Worm (Caenorhabditis elegans) whole organism, L4 larva: ENCODE results near the gene F58B4.3.

Source experiments
- F10B5.3 ChIP-seq: sonication (generic microtip); optimal IDR thresholded peaks from 2 replicates; lab custom pipeline; 2016; ENCODE audit warnings: mild to moderate bottlenecking, missing genetic modification characterization, missing compliant biosample characterization
- R02D3.7 ChIP-seq: fragments of 150-350 bp; sonication (generic microtip); optimal IDR thresholded peaks from 3 replicates; lab custom pipeline; 2014; ENCODE audit warnings: missing biosample characterization, missing genetic modification characterization
- T20F7.1 ChIP-seq: fragments of 200-800 bp; sonication (Bioruptor generic); optimal IDR thresholded peaks from 2 replicates; lab custom pipeline; 2018; ENCODE audit warnings: mild to moderate bottlenecking, missing genetic modification characterization, missing compliant biosample characterization
- Y48G9A.11 ChIP-seq: fragments of 200-800 bp; sonication (Bioruptor generic); IDR thresholded peaks from 2 replicates; pipeline ENCODE4 v1.3.6; 2022; ENCODE audit warnings: missing genetic modification reagents, missing genetic modification characterization, missing compliant biosample characterization
- Y75B8A.6 ChIP-seq: fragments of 200-800 bp; sonication (Bioruptor generic); IDR thresholded peaks from 2 replicates; pipeline ENCODE4 v1.3.6; 2022; ENCODE audit warnings: missing genetic modification reagents, missing genetic modification characterization, missing compliant biosample characterization
- aha-1 ChIP-seq: fragments of 150-350 bp; peaks from one replicate; lab custom pipeline; 2014; ENCODE audit warnings: missing biosample characterization, missing genetic modification characterization
- ama-1 ChIP-seq: fragments of 150-350 bp; optimal IDR thresholded peaks from 2 replicates; lab custom pipeline; 2014; ENCODE audit warnings: inconsistent platforms, mixed read lengths
- attf-4 ChIP-seq: sonication (generic microtip); optimal IDR thresholded peaks from 3 replicates; lab custom pipeline; 2017; ENCODE audit warnings: missing biosample characterization, missing genetic modification characterization
- ceh-44 ChIP-seq: fragments of 200-800 bp; sonication (Bioruptor generic); IDR thresholded peaks from 2 replicates; pipeline ENCODE4 v1.3.6; 2022; ENCODE audit warnings: missing genetic modification reagents, missing genetic modification characterization, missing compliant biosample characterization
- ceh-82 ChIP-seq: sonication (generic microtip); optimal IDR thresholded peaks from 2 replicates; lab custom pipeline; 2017; ENCODE audit warnings: missing biosample characterization, missing genetic modification characterization
- ces-1 ChIP-seq: fragments of 150-350 bp; sonication (generic microtip); optimal IDR thresholded peaks from 4 replicates; lab custom pipeline; 2014; ENCODE audit warnings: missing biosample characterization, missing genetic modification reagents, missing genetic modification characterization
- cey-2 ChIP-seq: sonication (generic microtip); optimal IDR thresholded peaks from 3 replicates; lab custom pipeline; 2017; ENCODE audit warnings: missing genetic modification characterization, mild to moderate bottlenecking, missing compliant biosample characterization, antibody characterized with exemption, borderline replicate concordance; ENCODE audit not compliant: insufficient read depth
- daf-16 ChIP-seq, 3 experiments: sonication (generic microtip); optimal IDR thresholded peaks; 2 replicates each; lab custom pipeline; 2016 to 2017; ENCODE audit warnings: missing genetic modification characterization in 3 of 3, missing genetic modification reagents in 3 of 3, mild to moderate bottlenecking in 2 of 3, missing compliant biosample characterization in 2 of 3, missing biosample characterization in 1 of 3, moderate library complexity in 1 of 3
- daf-8 ChIP-seq: fragments of 200-800 bp; sonication (Bioruptor generic); IDR thresholded peaks from 2 replicates; pipeline ENCODE4 v1.3.6; 2022; ENCODE audit warnings: missing genetic modification characterization, missing compliant biosample characterization
- dmd-6 ChIP-seq: fragments of 200-800 bp; sonication (Bioruptor generic); IDR thresholded peaks from 2 replicates; pipeline ENCODE4 v1.3.6; 2022; ENCODE audit warnings: missing genetic modification reagents, missing genetic modification characterization, missing compliant biosample characterization
- dmd-8 ChIP-seq: fragments of 200-800 bp; sonication (Bioruptor generic); IDR thresholded peaks from 2 replicates; pipeline ENCODE4 v1.3.6; 2022; ENCODE audit warnings: missing genetic modification characterization, missing compliant biosample characterization
- dmd-9 ChIP-seq: fragments of 200-800 bp; sonication (Bioruptor generic); IDR thresholded peaks from 2 replicates; pipeline ENCODE4 v1.3.6; 2022; ENCODE audit warnings: missing genetic modification reagents, missing genetic modification characterization, missing compliant biosample characterization
- hif-1 ChIP-seq, 2 experiments: sonication (generic microtip); optimal IDR thresholded peaks; 2 replicates each; lab custom pipeline; 2016 to 2017; ENCODE audit warnings: missing compliant biosample characterization in 2 of 2, missing genetic modification characterization in 2 of 2, missing genetic modification reagents in 2 of 2, missing genotype in 2 of 2, mild to moderate bottlenecking in 1 of 2
- hlh-30 ChIP-seq: sonication (generic microtip); optimal IDR thresholded peaks from 2 replicates; lab custom pipeline; 2017; ENCODE audit warnings: antibody characterized with exemption, mild to moderate bottlenecking, missing genetic modification characterization, missing compliant biosample characterization; ENCODE audit not compliant: insufficient read depth
- jun-1 ChIP-seq: fragments of 150-350 bp; optimal IDR thresholded peaks from 2 replicates; lab custom pipeline; 2014; ENCODE audit warnings: missing biosample characterization, missing genetic modification reagents, missing genetic modification characterization
- lim-7 ChIP-seq: fragments of 200-800 bp; sonication (Bioruptor generic); IDR thresholded peaks from 2 replicates; pipeline ENCODE4 v1.3.6; 2022; ENCODE audit warnings: missing genetic modification characterization, missing compliant biosample characterization
- lir-3 ChIP-seq: sonication (generic microtip); optimal IDR thresholded peaks from 2 replicates; lab custom pipeline; 2016; ENCODE audit warnings: mild to moderate bottlenecking, missing genetic modification characterization, missing compliant biosample characterization
- mdl-1 ChIP-seq, 2 experiments: fragments of 150-350 bp in 1 of 2; sonication (generic microtip) in 1 of 2; optimal IDR thresholded peaks; 2 replicates each; lab custom pipeline; 2014 to 2017; ENCODE audit warnings: missing biosample characterization in 2 of 2, missing genetic modification characterization in 2 of 2
- nhr-11 ChIP-seq: fragments of 150-350 bp; optimal IDR thresholded peaks from 2 replicates; lab custom pipeline; 2014; ENCODE audit warnings: missing biosample characterization, missing genetic modification characterization
- nhr-237 ChIP-seq: sonication (generic microtip); optimal IDR thresholded peaks from 2 replicates; lab custom pipeline; 2017; ENCODE audit warnings: missing biosample characterization, missing genetic modification characterization
- nhr-25 ChIP-seq: sonication (generic microtip); optimal IDR thresholded peaks from 2 replicates; lab custom pipeline; 2017; ENCODE audit warnings: missing genetic modification characterization, mild to moderate bottlenecking, missing compliant biosample characterization, antibody characterized with exemption, moderate library complexity, borderline replicate concordance; ENCODE audit not compliant: insufficient read depth
- nhr-48 ChIP-seq: sonication (generic microtip); optimal IDR thresholded peaks from 2 replicates; lab custom pipeline; 2016; ENCODE audit warnings: mild to moderate bottlenecking, missing genetic modification characterization, missing compliant biosample characterization
- nhr-6 ChIP-seq: fragments of 150-350 bp; optimal IDR thresholded peaks from 2 replicates; lab custom pipeline; 2014; ENCODE audit warnings: missing biosample characterization, missing genetic modification characterization
- saeg-2 ChIP-seq: fragments of 200-800 bp; sonication (Bioruptor generic); IDR thresholded peaks from 2 replicates; pipeline ENCODE4 v1.3.6; 2022; ENCODE audit warnings: missing genetic modification reagents, missing genetic modification characterization, missing compliant biosample characterization
- set-16 ChIP-seq: fragments of 200-800 bp; sonication (Bioruptor generic); IDR thresholded peaks from 2 replicates; pipeline ENCODE4 v1.3.6; 2022; ENCODE audit warnings: missing genetic modification reagents, missing genetic modification characterization, missing compliant biosample characterization
- snpc-1.2 ChIP-seq: fragments of 200-800 bp; sonication (Bioruptor generic); IDR thresholded peaks from 2 replicates; pipeline ENCODE4 v1.3.6; 2022; ENCODE audit warnings: missing genetic modification reagents, missing genetic modification characterization, missing compliant biosample characterization
- spr-1 ChIP-seq: sonication (generic microtip); optimal IDR thresholded peaks from 2 replicates; lab custom pipeline; 2016; ENCODE audit warnings: mild to moderate bottlenecking, missing genetic modification characterization, missing compliant biosample characterization
- tra-1 ChIP-seq: fragments of 200-800 bp; sonication (Bioruptor generic); IDR thresholded peaks from 2 replicates; pipeline ENCODE4 v1.3.6; 2022; ENCODE audit warnings: missing genetic modification reagents, missing genetic modification characterization, missing compliant biosample characterization
- unc-130 ChIP-seq: sonication (generic microtip); optimal IDR thresholded peaks from 2 replicates; lab custom pipeline; 2016; ENCODE audit warnings: missing genetic modification reagents, missing genetic modification characterization, missing compliant biosample characterization
- unc-39 ChIP-seq: sonication (generic microtip); optimal IDR thresholded peaks from 2 replicates; lab custom pipeline; 2017; ENCODE audit warnings: missing biosample characterization, missing genetic modification characterization

F58B4.3 gene

DNA sequence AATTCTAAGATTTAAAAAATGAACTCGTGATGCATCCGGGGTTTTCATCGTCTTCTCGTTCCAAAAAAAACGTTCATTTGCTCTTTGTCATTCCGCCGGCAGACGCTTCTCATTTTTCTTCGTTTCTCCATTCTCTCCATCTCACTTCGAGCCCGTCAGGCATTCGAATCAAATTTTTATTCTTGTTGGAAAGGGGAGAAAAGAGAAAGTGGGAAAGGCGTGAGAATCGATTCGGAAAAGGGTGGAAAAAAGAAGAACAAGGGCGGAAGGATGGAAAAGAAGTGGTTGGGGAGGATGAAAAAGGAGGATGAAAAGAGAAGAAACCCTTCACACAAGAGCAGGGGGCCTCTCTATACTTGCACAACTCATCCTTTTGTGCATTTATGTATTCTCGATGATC, 24.8 kb upstream of the F58B4.3 start (continued):
- TF ChIP-seq snpc-1.2 (GFP tag; lab: Robert Waterston, UW) (no peak), unc-130 (GFP tag; lab: Kevin White, UChicago) (no peak), spr-1 (tag; lab: Kevin White, UChicago) (no peak), dmd-9 (GFP tag; lab: Robert Waterston, UW) (no peak), Y75B8A.6 (no peak), attf-4 (no peak), mdl-1 (tag; optimal IDR thresholded peaks at IDR 0.05; lab: Kevin White, UChicago) (peak in 1 of 2 experiments; percentile 8), tra-1 (GFP tag; lab: Robert Waterston, UW) (no peak), saeg-2 (GFP tag; lab: Robert Waterston, UW) (no peak), dmd-6 (GFP tag; lab: Robert Waterston, UW) (0 out of 2 replicates have a peak, but pooled peaks have one; percentile 10)

DNA sequence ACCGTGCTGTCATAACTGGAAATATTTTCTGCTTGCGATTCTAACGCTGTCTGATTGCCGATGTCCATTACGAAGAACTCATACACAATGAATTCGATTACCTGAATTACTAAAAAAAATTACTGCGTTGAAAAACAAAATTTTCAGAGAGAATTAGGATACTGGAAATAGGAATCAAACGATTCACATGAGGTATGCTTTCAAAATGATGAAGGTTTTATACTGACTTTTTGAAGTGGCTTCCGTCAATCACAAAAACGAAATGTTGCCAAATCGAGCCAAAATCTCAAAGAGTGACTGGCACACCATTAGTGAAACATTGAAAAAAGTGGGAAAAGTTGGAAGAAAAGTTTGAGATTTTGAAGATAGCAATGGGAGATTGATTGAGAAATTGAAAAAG, 20.5 kb upstream of the F58B4.3 start, which contains the start of gene zzz-1:
TSS of gene zzz-1 (minus strand) at position 101 of the 400 bp plus-strand sequence.
- TF ChIP-seq set-16 (GFP tag; lab: Robert Waterston, UW) (no peak), ceh-44 (GFP tag; lab: Robert Waterston, UW) (no peak), mdl-1 (tag; optimal IDR thresholded peaks at IDR 0.05; lab: Kevin White, UChicago) (no peak), spr-1 (tag; lab: Kevin White, UChicago) (no peak), unc-39 (tag; lab: Kevin White, UChicago) (no peak), cey-2 (tag; lab: Kevin White, UChicago) (no peak), hif-1 (tag; optimal IDR thresholded peaks at IDR 0.05; lab: Kevin White, UChicago) (no peak), jun-1 (tag; lab: Kevin White, UChicago) (no peak), dmd-8 (GFP tag; lab: Robert Waterston, UW) (no peak), ama-1 (no peak), lir-3 (tag; lab: Kevin White, UChicago) (no peak)

DNA sequence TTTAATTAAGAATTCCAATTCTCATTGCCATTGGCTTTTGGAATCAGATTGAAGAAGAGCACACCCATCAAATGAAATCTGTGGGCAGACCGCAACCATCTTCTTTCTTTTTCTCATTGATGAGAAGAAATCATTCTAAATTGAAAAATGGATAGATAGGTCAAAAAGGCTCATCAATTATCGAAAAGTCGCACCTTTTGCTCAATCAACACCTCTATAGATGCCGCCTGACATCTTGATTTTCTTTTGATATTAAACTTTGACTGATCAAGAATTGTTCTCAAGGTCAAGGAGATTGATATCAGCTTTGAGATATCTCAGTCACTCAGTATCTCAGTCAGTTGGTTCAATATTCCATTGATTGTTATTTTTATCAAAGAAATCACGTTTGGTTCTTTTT, 19.7 kb upstream of the F58B4.3 start:
- TF ChIP-seq R02D3.7 (no peak), ceh-44 (GFP tag; lab: Robert Waterston, UW) (no peak), unc-130 (GFP tag; lab: Kevin White, UChicago) (no peak), nhr-237 (tag; lab: Kevin White, UChicago) (no peak), hlh-30 (tag; lab: Kevin White, UChicago) (no peak), ceh-82 (no peak), tra-1 (GFP tag; lab: Robert Waterston, UW) (no peak)

DNA sequence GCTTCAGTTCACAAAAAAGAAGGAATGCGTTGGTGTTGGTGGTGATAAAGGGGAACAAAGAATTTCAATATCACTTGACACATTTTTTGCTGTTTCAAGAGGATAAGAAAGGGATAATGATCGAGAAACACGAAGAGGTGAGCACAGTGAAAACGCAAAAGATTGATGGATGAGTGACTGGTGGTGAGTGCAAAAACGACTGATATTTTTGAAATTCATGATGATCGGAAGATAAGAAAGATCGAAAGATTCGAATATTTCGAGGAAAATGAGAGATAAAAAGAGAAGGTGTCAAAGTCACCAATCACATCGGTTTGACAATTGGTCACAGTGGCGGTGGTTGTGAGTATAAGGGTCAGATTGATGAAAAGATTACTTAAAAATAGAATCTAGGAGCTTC, 13.7 kb upstream of the F58B4.3 start:
- TF ChIP-seq ceh-82 (no peak), unc-39 (tag; lab: Kevin White, UChicago) (no peak), daf-8 (GFP tag; lab: Robert Waterston, UW) (no peak), nhr-237 (tag; lab: Kevin White, UChicago) (no peak), daf-16 (GFP tag; optimal IDR thresholded peaks at IDR 0.05; lab: Kevin White, UChicago) (no peak), daf-16 (tag; optimal IDR thresholded peaks at IDR 0.05; lab: Kevin White, UChicago) (no peak), lim-7 (GFP tag; lab: Robert Waterston, UW) (no peak), nhr-6 (tag; lab: Kevin White, UChicago) (no peak), ceh-44 (GFP tag; lab: Robert Waterston, UW) (no peak), F10B5.3 (tag; lab: Kevin White, UChicago) (no peak), aha-1 (tag; lab: Kevin White, UChicago) (no peak), nhr-11 (no peak), Y48G9A.11 (GFP tag; lab: Robert Waterston, UW) (no peak), T20F7.1 (no peak), tra-1 (GFP tag; lab: Robert Waterston, UW) (no peak), nhr-25 (tag; lab: Kevin White, UChicago) (no peak), mdl-1 (tag; optimal IDR thresholded peaks at IDR 0.05; lab: Kevin White, UChicago) (no peak), nhr-48 (tag; lab: Kevin White, UChicago) (no peak), ces-1 (GFP tag; lab: Kevin White, UChicago) (no peak)
